Worm (Caenorhabditis elegans) whole organism, L4 larva: ENCODE measurements around the gene Y46G5A.29.
A peak's percentile ranks its signal among the peaks of the same experiment; 100 is the strongest.

Experiments
- F10B5.3 ChIP-seq: sonication (generic microtip); optimal IDR thresholded peaks from 2 replicates; lab custom pipeline; 2016; ENCODE audit warnings: mild to moderate bottlenecking, missing genetic modification characterization, missing compliant biosample characterization
- F37D6.2 ChIP-seq: sonication (generic microtip); optimal IDR thresholded peaks from 2 replicates; lab custom pipeline; 2016; ENCODE audit warnings: mild to moderate bottlenecking, missing genetic modification characterization, missing compliant biosample characterization
- F49E8.2 ChIP-seq: sonication (generic microtip); optimal IDR thresholded peaks from 2 replicates; lab custom pipeline; 2016; ENCODE audit warnings: missing compliant biosample characterization, mild to moderate bottlenecking, missing genetic modification characterization, borderline replicate concordance
- Y48G9A.11 ChIP-seq: fragments of 200-800 bp; sonication (Bioruptor generic); IDR thresholded peaks from 2 replicates; pipeline ENCODE4 v1.3.6; 2022; ENCODE audit warnings: missing genetic modification reagents, missing genetic modification characterization, missing compliant biosample characterization
- ZK546.5 ChIP-seq, 2 experiments: sonication (generic microtip); optimal IDR thresholded peaks; 2 replicates each; lab custom pipeline; 2017; ENCODE audit warnings: missing biosample characterization in 2 of 2, missing genetic modification characterization in 2 of 2
- aha-1 ChIP-seq: fragments of 150-350 bp; peaks from one replicate; lab custom pipeline; 2014; ENCODE audit warnings: missing biosample characterization, missing genetic modification characterization
- ama-1 ChIP-seq: fragments of 150-350 bp; optimal IDR thresholded peaks from 2 replicates; lab custom pipeline; 2014; ENCODE audit warnings: inconsistent platforms, mixed read lengths
- arid-1 ChIP-seq: fragments of 200-800 bp; sonication (Bioruptor generic); conservative IDR thresholded peaks from 2 replicates; pipeline ENCODE4 v1.3.6; 2022; ENCODE audit warnings: missing genetic modification reagents, missing genetic modification characterization, missing compliant biosample characterization
- attf-4 ChIP-seq: sonication (generic microtip); optimal IDR thresholded peaks from 3 replicates; lab custom pipeline; 2017; ENCODE audit warnings: missing biosample characterization, missing genetic modification characterization
- ceh-28 ChIP-seq: fragments of 150-350 bp; optimal IDR thresholded peaks from 2 replicates; lab custom pipeline; 2014; ENCODE audit warnings: missing biosample characterization, missing genetic modification reagents, missing genetic modification characterization
- ceh-44 ChIP-seq: fragments of 200-800 bp; sonication (Bioruptor generic); IDR thresholded peaks from 2 replicates; pipeline ENCODE4 v1.3.6; 2022; ENCODE audit warnings: missing genetic modification reagents, missing genetic modification characterization, missing compliant biosample characterization
- ceh-62 ChIP-seq: sonication (generic microtip); optimal IDR thresholded peaks from 2 replicates; lab custom pipeline; 2017; ENCODE audit warnings: missing biosample characterization, missing genetic modification characterization
- cey-2 ChIP-seq: sonication (generic microtip); optimal IDR thresholded peaks from 3 replicates; lab custom pipeline; 2017; ENCODE audit warnings: missing genetic modification characterization, mild to moderate bottlenecking, missing compliant biosample characterization, antibody characterized with exemption, borderline replicate concordance; ENCODE audit not compliant: insufficient read depth
- ctbp-1 ChIP-seq: fragments of 200-800 bp; sonication (Bioruptor generic); IDR thresholded peaks from 2 replicates; pipeline ENCODE4 v1.3.6; 2022; ENCODE audit warnings: missing genetic modification reagents, missing genetic modification characterization, missing compliant biosample characterization
- daf-12 ChIP-seq: fragments of 150-350 bp; optimal IDR thresholded peaks from 2 replicates; lab custom pipeline; 2014; ENCODE audit warnings: missing biosample characterization, missing genetic modification reagents, missing genetic modification characterization
- daf-16 ChIP-seq, 3 experiments: sonication (generic microtip); optimal IDR thresholded peaks; 2 replicates each; lab custom pipeline; 2016 to 2017; ENCODE audit warnings: missing genetic modification characterization in 3 of 3, missing genetic modification reagents in 3 of 3, mild to moderate bottlenecking in 2 of 3, missing compliant biosample characterization in 2 of 3, missing biosample characterization in 1 of 3, moderate library complexity in 1 of 3
- dmd-6 ChIP-seq: fragments of 200-800 bp; sonication (Bioruptor generic); IDR thresholded peaks from 2 replicates; pipeline ENCODE4 v1.3.6; 2022; ENCODE audit warnings: missing genetic modification reagents, missing genetic modification characterization, missing compliant biosample characterization
- duxl-1 ChIP-seq: sonication (generic microtip); optimal IDR thresholded peaks from 2 replicates; lab custom pipeline; 2016; ENCODE audit warnings: mild to moderate bottlenecking, missing genetic modification characterization, moderate library complexity, missing compliant biosample characterization; ENCODE audit not compliant: poor library complexity
- dve-1 ChIP-seq: sonication (generic microtip); optimal IDR thresholded peaks from 2 replicates; lab custom pipeline; 2017; ENCODE audit warnings: antibody characterized with exemption, mild to moderate bottlenecking, missing genetic modification characterization, missing compliant biosample characterization; ENCODE audit not compliant: insufficient read depth
- egl-27 ChIP-seq: sonication (generic microtip); optimal IDR thresholded peaks from 3 replicates; lab custom pipeline; 2017; ENCODE audit warnings: missing biosample characterization, missing genetic modification reagents, missing genetic modification characterization
- egl-43 ChIP-seq: fragments of 200-800 bp; sonication (Bioruptor generic); IDR thresholded peaks from 2 replicates; pipeline ENCODE4 v1.3.6; 2022; ENCODE audit warnings: missing genetic modification reagents, missing genetic modification characterization, missing compliant biosample characterization
- fos-1 ChIP-seq: fragments of 150-350 bp; optimal IDR thresholded peaks from 2 replicates; lab custom pipeline; 2014; ENCODE audit warnings: missing biosample characterization, missing genetic modification characterization
- hif-1 ChIP-seq, 2 experiments: sonication (generic microtip); optimal IDR thresholded peaks; 2 replicates each; lab custom pipeline; 2016 to 2017; ENCODE audit warnings: missing compliant biosample characterization in 2 of 2, missing genetic modification characterization in 2 of 2, missing genetic modification reagents in 2 of 2, missing genotype in 2 of 2, mild to moderate bottlenecking in 1 of 2
- hlh-11 ChIP-seq: fragments of 200-800 bp; sonication (Bioruptor generic); optimal IDR thresholded peaks from 2 replicates; lab custom pipeline; 2018; ENCODE audit warnings: mild to moderate bottlenecking, missing genetic modification characterization, missing compliant biosample characterization
- hlh-30 ChIP-seq: sonication (generic microtip); optimal IDR thresholded peaks from 2 replicates; lab custom pipeline; 2017; ENCODE audit warnings: antibody characterized with exemption, mild to moderate bottlenecking, missing genetic modification characterization, missing compliant biosample characterization; ENCODE audit not compliant: insufficient read depth
- hmg-1.1 ChIP-seq: fragments of 200-800 bp; sonication (Bioruptor generic); IDR thresholded peaks from 2 replicates; pipeline ENCODE4 v1.3.6; 2022; ENCODE audit warnings: missing genetic modification reagents, missing genetic modification characterization, missing compliant biosample characterization
- lim-7 ChIP-seq: fragments of 200-800 bp; sonication (Bioruptor generic); IDR thresholded peaks from 2 replicates; pipeline ENCODE4 v1.3.6; 2022; ENCODE audit warnings: missing genetic modification characterization, missing compliant biosample characterization
- lin-1 ChIP-seq: fragments of 200-800 bp; sonication (Bioruptor generic); IDR thresholded peaks from 2 replicates; pipeline ENCODE4 v1.3.6; 2022; ENCODE audit warnings: missing genetic modification reagents, missing genetic modification characterization, missing compliant biosample characterization
- lin-38 ChIP-seq: fragments of 200-800 bp; sonication (Bioruptor generic); IDR thresholded peaks from 2 replicates; pipeline ENCODE4 v1.3.6; 2022; ENCODE audit warnings: missing genetic modification reagents, missing genetic modification characterization, missing compliant biosample characterization
- lsy-2 ChIP-seq, 2 experiments: fragments of 150-350 bp in 1 of 2; sonication (generic microtip) in 1 of 2; optimal IDR thresholded peaks; 2 replicates each; lab custom pipeline; 2014 to 2017; ENCODE audit warnings: missing biosample characterization in 2 of 2, missing genetic modification characterization in 2 of 2
- mxl-2 ChIP-seq: fragments of 200-800 bp; sonication (Bioruptor generic); conservative IDR thresholded peaks from 2 replicates; pipeline ENCODE4 v1.3.6; 2022; ENCODE audit warnings: missing genetic modification reagents, missing genetic modification characterization, missing compliant biosample characterization
- nhr-237 ChIP-seq: sonication (generic microtip); optimal IDR thresholded peaks from 2 replicates; lab custom pipeline; 2017; ENCODE audit warnings: missing biosample characterization, missing genetic modification characterization
- nhr-28 ChIP-seq: fragments of 150-350 bp; optimal IDR thresholded peaks from 2 replicates; lab custom pipeline; 2014; ENCODE audit warnings: missing biosample characterization, missing genetic modification characterization
- nhr-42 ChIP-seq: fragments of 200-800 bp; sonication (Bioruptor generic); IDR thresholded peaks from 2 replicates; pipeline ENCODE4 v1.3.6; 2022; ENCODE audit warnings: missing genetic modification characterization, missing compliant biosample characterization
- php-3 ChIP-seq: fragments of 200-800 bp; sonication (Bioruptor generic); IDR thresholded peaks from 2 replicates; pipeline ENCODE4 v1.3.6; 2022; ENCODE audit warnings: missing genetic modification reagents, missing genetic modification characterization, missing compliant biosample characterization
- pqm-1 ChIP-seq: sonication (generic microtip); optimal IDR thresholded peaks from 2 replicates; lab custom pipeline; 2017; ENCODE audit warnings: missing biosample characterization, missing genetic modification characterization
- saeg-2 ChIP-seq: fragments of 200-800 bp; sonication (Bioruptor generic); IDR thresholded peaks from 2 replicates; pipeline ENCODE4 v1.3.6; 2022; ENCODE audit warnings: missing genetic modification reagents, missing genetic modification characterization, missing compliant biosample characterization
- sdz-12 ChIP-seq: fragments of 200-800 bp; sonication (Bioruptor generic); optimal IDR thresholded peaks from 2 replicates; lab custom pipeline; 2018; ENCODE audit warnings: mild to moderate bottlenecking, missing genetic modification characterization, missing compliant biosample characterization
- skn-1 ChIP-seq: fragments of 150-350 bp; optimal IDR thresholded peaks from 2 replicates; lab custom pipeline; 2014; ENCODE audit warnings: missing biosample characterization, missing genetic modification characterization
- snpc-4 ChIP-seq: fragments of 150-350 bp; optimal IDR thresholded peaks from 2 replicates; lab custom pipeline; 2014; ENCODE audit warnings: missing biosample characterization, missing genetic modification characterization
- spr-3 ChIP-seq: fragments of 200-800 bp; sonication (Bioruptor generic); optimal IDR thresholded peaks from 2 replicates; lab custom pipeline; 2018; ENCODE audit warnings: mild to moderate bottlenecking, missing genetic modification characterization, missing compliant biosample characterization
- tag-97 ChIP-seq: fragments of 200-800 bp; sonication (Bioruptor generic); IDR thresholded peaks from 2 replicates; pipeline ENCODE4 v1.3.6; 2022; ENCODE audit warnings: missing genetic modification characterization, missing compliant biosample characterization
- tra-1 ChIP-seq: fragments of 200-800 bp; sonication (Bioruptor generic); IDR thresholded peaks from 2 replicates; pipeline ENCODE4 v1.3.6; 2022; ENCODE audit warnings: missing genetic modification reagents, missing genetic modification characterization, missing compliant biosample characterization
- unc-130 ChIP-seq: sonication (generic microtip); optimal IDR thresholded peaks from 2 replicates; lab custom pipeline; 2016; ENCODE audit warnings: missing genetic modification reagents, missing genetic modification characterization, missing compliant biosample characterization
- zfp-2 ChIP-seq: sonication (generic microtip); optimal IDR thresholded peaks from 2 replicates; lab custom pipeline; 2016; ENCODE audit warnings: mild to moderate bottlenecking, missing genetic modification characterization, missing compliant biosample characterization
- zfp-3 ChIP-seq: fragments of 200-800 bp; sonication (Bioruptor generic); conservative IDR thresholded peaks from 2 replicates; pipeline ENCODE4 v1.3.6; 2022; ENCODE audit warnings: missing genetic modification reagents, missing genetic modification characterization, missing compliant biosample characterization
- zip-11 ChIP-seq: fragments of 200-800 bp; sonication (Bioruptor generic); IDR thresholded peaks from 2 replicates; pipeline ENCODE4 v1.3.6; 2022; ENCODE audit warnings: missing genetic modification characterization, missing compliant biosample characterization

Y46G5A.29 gene

ce11 chrII:12878697-12879096 is 22.7 kb downstream of the Y46G5A.29 start (continued):
- TF ChIP-seq mxl-2 (GFP tag; lab: Robert Waterston, UW) (no peak), spr-3 (no peak), saeg-2 (GFP tag; lab: Robert Waterston, UW) (no peak)

- no peak for TF ChIP-seq cey-2
- TF ChIP-seq ama-1, result no peak
- TF ChIP-seq ceh-44 (GFP tag; lab: Robert Waterston, UW), result no peak
- peak; percentile 78 for TF ChIP-seq dmd-6
- TF ChIP-seq php-3 (GFP tag; lab: Robert Waterston, UW), result peak; percentile 67
- TF ChIP-seq tra-1 (GFP tag; lab: Robert Waterston, UW), result 0 out of 2 replicates have a peak, but pooled peaks have one; percentile 48
- no peak for TF ChIP-seq snpc-4 (tag; lab: Kevin White, UChicago)
- TF ChIP-seq F10B5.3 (tag; lab: Kevin White, UChicago), result no peak
- TF ChIP-seq pqm-1 (tag; lab: Kevin White, UChicago), result peak; percentile 78
- no peak for TF ChIP-seq daf-12 (tag; lab: Kevin White, UChicago)
- peak; percentile 18 for TF ChIP-seq aha-1
- peak; percentile 73 for TF ChIP-seq hlh-11 (tag; lab: Kevin White, UChicago)
- no peak for TF ChIP-seq egl-43 (GFP tag; lab: Robert Waterston, UW)
- TF ChIP-seq dve-1 (tag; lab: Kevin White, UChicago), result peak; percentile 46
- TF ChIP-seq sdz-12 (GFP tag; lab: Kevin White, UChicago), result no peak
- TF ChIP-seq daf-16 (GFP tag; optimal IDR thresholded peaks at IDR 0.05; lab: Kevin White, UChicago), result no peak
- peak; percentile 85 for TF ChIP-seq daf-16 (tag; optimal IDR thresholded peaks at IDR 0.05; lab: Kevin White, UChicago)
- 0 out of 2 replicates have a peak, but pooled peaks have one; percentile 7 for TF ChIP-seq lin-38
- peak in 1 of 2 experiments; percentile 13 for TF ChIP-seq hif-1 (tag; optimal IDR thresholded peaks at IDR 0.05; lab: Kevin White, UChicago)
- TF ChIP-seq lim-7 (GFP tag; lab: Robert Waterston, UW), result no peak
- peak; percentile 39 for TF ChIP-seq nhr-28 (tag; lab: Kevin White, UChicago)
- TF ChIP-seq fos-1 (tag; lab: Kevin White, UChicago), result no peak
These were observed 23.8 kb downstream of the Y46G5A.29 start for ce11 chrII:12879758-12880157.

- TF ChIP-seq Y48G9A.11 (GFP tag; lab: Robert Waterston, UW), result peak; percentile 63
- TF ChIP-seq egl-27, result no peak
- TF ChIP-seq tag-97, result no peak
- TF ChIP-seq ceh-28 (tag; lab: Kevin White, UChicago), result no peak
- no peak for TF ChIP-seq tra-1 (GFP tag; lab: Robert Waterston, UW)
- TF ChIP-seq zip-11 (GFP tag; lab: Robert Waterston, UW), result no peak
- no peak for TF ChIP-seq ctbp-1 (GFP tag; lab: Robert Waterston, UW)
- no peak for TF ChIP-seq zfp-3
- no peak for TF ChIP-seq lin-1 (GFP tag; lab: Robert Waterston, UW)
- TF ChIP-seq F10B5.3 (tag; lab: Kevin White, UChicago), result no peak
- TF ChIP-seq ceh-62 (tag; lab: Kevin White, UChicago), result no peak
- TF ChIP-seq spr-3, result no peak
- peak in 1 of 2 experiments; percentile 34 for TF ChIP-seq lsy-2 (tag; optimal IDR thresholded peaks at IDR 0.05; lab: Kevin White, UChicago)
- TF ChIP-seq unc-130 (GFP tag; lab: Kevin White, UChicago), result peak; percentile 12
- TF ChIP-seq attf-4 (tag; lab: Kevin White, UChicago), result no peak
- TF ChIP-seq arid-1 (GFP tag; lab: Robert Waterston, UW), result no peak
- TF ChIP-seq cey-2, result no peak
- no peak for TF ChIP-seq fos-1 (tag; lab: Kevin White, UChicago)
- TF ChIP-seq zfp-2 (tag; lab: Kevin White, UChicago), result no peak
- TF ChIP-seq skn-1 (tag; lab: Kevin White, UChicago), result no peak
- no peak for TF ChIP-seq ZK546.5 (tag; optimal IDR thresholded peaks at IDR 0.05; lab: Kevin White, UChicago)
- TF ChIP-seq nhr-237, result no peak
- no peak for TF ChIP-seq nhr-42 (GFP tag; lab: Robert Waterston, UW)
- peak; percentile 47 for TF ChIP-seq F49E8.2
- TF ChIP-seq duxl-1 (tag; lab: Kevin White, UChicago), result no peak
- TF ChIP-seq hlh-30 (tag; lab: Kevin White, UChicago), result no peak
- no peak for TF ChIP-seq F37D6.2 (tag; lab: Kevin White, UChicago)
- no peak for TF ChIP-seq php-3 (GFP tag; lab: Robert Waterston, UW)
- no peak for TF ChIP-seq hmg-1.1 (GFP tag; lab: Robert Waterston, UW)
- TF ChIP-seq lin-38, result peak; percentile 39
These were observed 24.4 kb downstream of the Y46G5A.29 start, which contains the start of gene F35C5.1 for ce11 chrII:12880406-12880805. F35C5.1 (plus strand) TSS chrII:12880804.
